Fruit fly (Drosophila melanogaster) whole organism, embryonic: ENCODE results near the gene Bx42.
A peak's percentile ranks its signal among the peaks of the same experiment; 100 is the strongest.

Source experiments
- Awh ChIP-seq: fragments of 200-800 bp; sonication (Bioruptor generic); IDR thresholded peaks from 2 replicates; pipeline ENCODE4, ENCODE4 v1.3.6; 2022; ENCODE audit warnings: missing biosample characterization, missing genetic modification characterization
- BEAF-32 ChIP-seq: fragments of 200-800 bp; sonication (Bioruptor generic); optimal IDR thresholded peaks from 3 replicates; lab custom pipeline; 2017; ENCODE audit warnings: missing biosample characterization, missing genetic modification characterization, mild to moderate bottlenecking, moderate library complexity, missing genetic modification reagents
- C15 ChIP-seq: fragments of 200-800 bp; sonication (Bioruptor generic); IDR thresholded peaks from 3 replicates; pipeline ENCODE4 v1.3.6; 2022; ENCODE audit warnings: missing biosample characterization, missing genetic modification characterization
- CG10147 ChIP-seq: fragments of 200-800 bp; sonication (Bioruptor generic); optimal IDR thresholded peaks from 2 replicates; lab custom pipeline; 2019; ENCODE audit warnings: missing biosample characterization, mild to moderate bottlenecking, missing genetic modification characterization, moderate library complexity
- CG10274 ChIP-seq: fragments of 200-800 bp; sonication (Bioruptor generic); optimal IDR thresholded peaks from 3 replicates; lab custom pipeline; 2017; ENCODE audit warnings: missing biosample characterization, mild to moderate bottlenecking, missing genetic modification characterization
- CG10462 ChIP-seq: fragments of 200-800 bp; sonication (Bioruptor generic); optimal IDR thresholded peaks from 2 replicates; lab custom pipeline; 2016; ENCODE audit warnings: missing biosample characterization, missing genetic modification characterization
- CG11504 ChIP-seq: fragments of 200-800 bp; sonication (Bioruptor generic); optimal IDR thresholded peaks from 3 replicates; lab custom pipeline; 2019; ENCODE audit warnings: missing biosample characterization, mild to moderate bottlenecking, missing genetic modification characterization, moderate library complexity
- CG14014 ChIP-seq: fragments of 200-800 bp; sonication (Bioruptor generic); IDR thresholded peaks from 2 replicates; pipeline ENCODE4 v1.3.6; 2022; ENCODE audit warnings: missing biosample characterization, missing genetic modification characterization
- CG14441 ChIP-seq: fragments of 200-800 bp; sonication (Bioruptor generic); IDR thresholded peaks from 2 replicates; pipeline ENCODE4 v1.3.6; 2022; ENCODE audit warnings: missing biosample characterization, missing genetic modification characterization
- CG14965 ChIP-seq: fragments of 200-800 bp; sonication (Bioruptor generic); optimal IDR thresholded peaks from 2 replicates; lab custom pipeline; 2016; ENCODE audit warnings: missing biosample characterization, missing genetic modification characterization, borderline replicate concordance
- CG15269 ChIP-seq: fragments of 200-800 bp; sonication (Bioruptor generic); optimal IDR thresholded peaks from 2 replicates; lab custom pipeline; 2018; ENCODE audit warnings: missing biosample characterization, mild to moderate bottlenecking, missing genetic modification characterization, moderate library complexity
- CG15514 ChIP-seq: fragments of 200-800 bp; sonication (Bioruptor generic); optimal IDR thresholded peaks from 3 replicates; lab custom pipeline; 2017; ENCODE audit warnings: missing biosample characterization, missing genetic modification characterization, mild to moderate bottlenecking, moderate library complexity, missing genetic modification reagents
- CG1603 ChIP-seq: fragments of 200-800 bp; sonication (Bioruptor generic); optimal IDR thresholded peaks from 2 replicates; lab custom pipeline; 2019; ENCODE audit warnings: missing biosample characterization, mild to moderate bottlenecking, missing genetic modification characterization, moderate library complexity
- CG17328 ChIP-seq: fragments of 200-800 bp; sonication (Bioruptor generic); IDR thresholded peaks from 2 replicates; pipeline ENCODE4 v1.3.6; 2022; ENCODE audit warnings: missing biosample characterization, missing genetic modification characterization
- CG31365 ChIP-seq: fragments of 200-800 bp; sonication (Bioruptor generic); optimal IDR thresholded peaks from 2 replicates; lab custom pipeline; 2018; ENCODE audit warnings: missing biosample characterization, mild to moderate bottlenecking, missing genetic modification characterization
- CG32532 ChIP-seq: fragments of 200-800 bp; sonication (Bioruptor generic); IDR thresholded peaks from 2 replicates; pipeline ENCODE4 v1.3.6; 2022; ENCODE audit warnings: missing biosample characterization, missing genetic modification characterization
- CG34422 ChIP-seq: fragments of 200-800 bp; sonication (Bioruptor generic); IDR thresholded peaks from 3 replicates; pipeline ENCODE4 v1.3.6; 2022; ENCODE audit warnings: missing biosample characterization, missing genetic modification characterization
- CG4820 ChIP-seq: fragments of 200-800 bp; sonication (Bioruptor generic); optimal IDR thresholded peaks from 3 replicates; lab custom pipeline; 2016; ENCODE audit warnings: missing biosample characterization, missing genetic modification characterization
- CG5180 ChIP-seq: fragments of 200-800 bp; sonication (Bioruptor generic); optimal IDR thresholded peaks from 3 replicates; lab custom pipeline; 2017; ENCODE audit warnings: missing biosample characterization, missing genetic modification characterization, mild to moderate bottlenecking, moderate library complexity, missing genetic modification reagents
- CG8089 ChIP-seq: fragments of 200-800 bp; sonication (Bioruptor generic); optimal IDR thresholded peaks from 3 replicates; lab custom pipeline; 2016; ENCODE audit warnings: missing biosample characterization, missing genetic modification characterization
- CG8290 ChIP-seq, 3 experiments: fragments of 200-800 bp; sonication (Bioruptor generic); optimal IDR thresholded peaks; 2 replicates each; lab custom pipeline; 2016 to 2019; ENCODE audit warnings: missing biosample characterization in 3 of 3, missing genetic modification characterization in 3 of 3, mild to moderate bottlenecking in 2 of 3, moderate library complexity in 1 of 3
- CG9932 ChIP-seq: fragments of 200-800 bp; sonication (Bioruptor generic); IDR thresholded peaks from 2 replicates; pipeline ENCODE4 v1.3.6; 2022; ENCODE audit warnings: missing biosample characterization, missing genetic modification characterization
- Drgx ChIP-seq: fragments of 200-800 bp; sonication (Bioruptor generic); IDR thresholded peaks from 2 replicates; pipeline ENCODE4 v1.3.6; 2022; ENCODE audit warnings: missing biosample characterization, missing genetic modification characterization
- H2.0 ChIP-seq: fragments of 200-800 bp; sonication (Bioruptor generic); IDR thresholded peaks from 2 replicates; pipeline ENCODE4 v1.3.6; 2022; ENCODE audit warnings: missing biosample characterization, missing genetic modification characterization
- HLH3B ChIP-seq: fragments of 200-800 bp; sonication (Bioruptor generic); IDR thresholded peaks from 2 replicates; pipeline ENCODE4 v1.3.6; 2022; ENCODE audit warnings: missing biosample characterization, missing genetic modification characterization
- Med ChIP-seq: fragments of 200-800 bp; sonication (Bioruptor generic); peaks from one replicate; lab custom pipeline; 2016; ENCODE audit warnings: missing biosample characterization, missing genetic modification characterization, mild to moderate bottlenecking, inconsistent platforms, moderate library complexity
- Mrtf ChIP-seq: fragments of 200-800 bp; sonication (Bioruptor generic); IDR thresholded peaks from 3 replicates; pipeline ENCODE4 v1.3.6; 2022; ENCODE audit warnings: missing biosample characterization, missing genetic modification characterization
- NFAT ChIP-seq: fragments of 200-800 bp; sonication (Bioruptor generic); IDR thresholded peaks from 2 replicates; pipeline ENCODE4 v1.3.6; 2022; ENCODE audit warnings: missing biosample characterization, missing genetic modification characterization
- Ptx1 ChIP-seq: fragments of 200-800 bp; sonication (Bioruptor generic); IDR thresholded peaks from 2 replicates; pipeline ENCODE4 v1.3.6; 2022; ENCODE audit warnings: missing biosample characterization, missing genetic modification characterization
- Rfx ChIP-seq: fragments of 200-800 bp; sonication (Bioruptor generic); IDR thresholded peaks from 2 replicates; pipeline ENCODE4 v1.3.6; 2022; ENCODE audit warnings: missing biosample characterization, missing genetic modification characterization
- Sox100B ChIP-seq: fragments of 200-800 bp; sonication (Bioruptor generic); optimal IDR thresholded peaks from 3 replicates; lab custom pipeline; 2018; ENCODE audit warnings: missing biosample characterization, mild to moderate bottlenecking, missing genetic modification characterization
- Usf ChIP-seq: fragments of 200-800 bp; sonication (Bioruptor generic); optimal IDR thresholded peaks from 2 replicates; lab custom pipeline; 2017; ENCODE audit warnings: missing genotype, missing biosample characterization, missing genetic modification characterization
- bbx ChIP-seq: fragments of 200-800 bp; sonication (Bioruptor generic); IDR thresholded peaks from 2 replicates; pipeline ENCODE4 v1.3.6; 2022; ENCODE audit warnings: missing biosample characterization, missing genetic modification characterization; ENCODE audit not compliant: partially characterized antibody
- bsh ChIP-seq, 2 experiments: fragments of 200-800 bp; sonication (Bioruptor generic); optimal IDR thresholded peaks; 2 replicates each; lab custom pipeline; 2017 to 2018; ENCODE audit warnings: mild to moderate bottlenecking in 2 of 2, missing biosample characterization in 2 of 2, missing genetic modification characterization in 2 of 2, moderate library complexity in 1 of 2
- btn ChIP-seq: fragments of 200-800 bp; sonication (Bioruptor generic); optimal IDR thresholded peaks from 2 replicates; lab custom pipeline; 2016; ENCODE audit warnings: missing biosample characterization, missing genetic modification characterization
- ci ChIP-seq: fragments of 200-800 bp; sonication (Bioruptor generic); IDR thresholded peaks from 3 replicates; pipeline ENCODE4 v1.3.6; 2022; ENCODE audit warnings: missing biosample characterization, missing genetic modification characterization
- dmrt99B ChIP-seq: fragments of 200-800 bp; sonication (Bioruptor generic); optimal IDR thresholded peaks from 2 replicates; lab custom pipeline; 2018; ENCODE audit warnings: missing biosample characterization, mild to moderate bottlenecking, missing genetic modification characterization, moderate library complexity
- fru ChIP-seq: fragments of >200 bp; optimal IDR thresholded peaks from 2 replicates; lab custom pipeline; 2017
- grau ChIP-seq: fragments of 200-800 bp; optimal IDR thresholded peaks from 3 replicates; lab custom pipeline; 2019; ENCODE audit warnings: missing biosample characterization, mild to moderate bottlenecking, missing genetic modification characterization, moderate library complexity
- gsb-n ChIP-seq: fragments of 200-800 bp; sonication (Bioruptor generic); optimal IDR thresholded peaks from 3 replicates; lab custom pipeline; 2018; ENCODE audit warnings: missing biosample characterization, mild to moderate bottlenecking, missing genetic modification characterization
- lilli ChIP-seq: fragments of 200-800 bp; sonication (Bioruptor generic); optimal IDR thresholded peaks from 3 replicates; lab custom pipeline; 2016; ENCODE audit warnings: missing biosample characterization, missing genetic modification characterization
- pan ChIP-seq, 4 experiments: fragments of >200 bp in 3 of 4; fragments of 200-800 bp in 1 of 4; sonication (Bioruptor generic) in 1 of 4; optimal IDR thresholded peaks in 3 of 4; IDR thresholded peaks in 1 of 4; 2 replicates each; pipeline versions ENCODE4 v1.3.6 to Lab custom; 2017 to 2022; ENCODE audit warnings: missing biosample characterization in 2 of 4, missing genetic modification characterization in 2 of 4, mixed read lengths in 1 of 4
- pzg ChIP-seq: fragments of 200-800 bp; sonication (Bioruptor generic); optimal IDR thresholded peaks from 3 replicates; lab custom pipeline; 2018; ENCODE audit warnings: missing biosample characterization, mild to moderate bottlenecking, missing genetic modification characterization, moderate library complexity
- row ChIP-seq: fragments of 200-800 bp; sonication (Bioruptor generic); IDR thresholded peaks from 3 replicates; pipeline ENCODE4 v1.3.6; 2022; ENCODE audit warnings: missing biosample characterization, missing genetic modification characterization
- sens ChIP-seq: fragments of 200-800 bp; sonication (Bioruptor generic); peaks from one replicate; lab custom pipeline; 2016; ENCODE audit warnings: missing biosample characterization, missing genetic modification characterization
- shn ChIP-seq: fragments of 200-800 bp; sonication (Bioruptor generic); optimal IDR thresholded peaks from 3 replicates; lab custom pipeline; 2016; ENCODE audit warnings: missing biosample characterization, missing genetic modification characterization
- slbo ChIP-seq: fragments of 200-800 bp; sonication (Bioruptor generic); IDR thresholded peaks from 2 replicates; pipeline ENCODE4 v1.3.6; 2022; ENCODE audit warnings: missing biosample characterization, missing genetic modification characterization
- vvl ChIP-seq: fragments of 200-800 bp; sonication (Bioruptor generic); IDR thresholded peaks from 2 replicates; pipeline ENCODE4 v1.3.6; 2022; ENCODE audit warnings: missing biosample characterization, missing genetic modification characterization
- zfh1 ChIP-seq: fragments of 200-800 bp; sonication (Bioruptor generic); IDR thresholded peaks from 3 replicates; pipeline ENCODE4 v1.3.6; 2022; ENCODE audit warnings: missing biosample characterization, missing genetic modification characterization

Bx42 gene

DNA sequence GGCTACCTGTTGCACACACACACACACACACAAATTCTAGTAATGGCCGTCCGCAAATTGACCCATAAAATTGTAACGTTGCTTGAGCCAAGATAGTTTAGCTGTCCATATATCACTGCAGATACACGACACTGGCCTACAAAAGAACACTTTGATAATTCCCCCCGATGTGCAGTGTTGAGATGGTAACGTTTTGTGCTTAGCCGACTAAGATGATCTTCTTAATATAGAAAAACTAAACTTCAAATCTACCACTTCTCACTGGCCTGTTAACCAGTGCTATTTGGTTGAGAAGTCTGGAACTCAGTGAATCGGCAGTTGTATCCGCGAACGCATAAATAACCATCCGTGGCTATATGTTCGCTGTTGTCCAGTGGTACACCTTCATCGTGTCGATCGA, 37.6 kb downstream of the Bx42 start:
- no peak for TF ChIP-seq CG10274 (GFP tag; lab: Kevin White, UChicago)
- TF ChIP-seq btn (GFP tag; lab: Kevin White, UChicago) = no peak
- no peak for TF ChIP-seq CG15514 (GFP tag; lab: Kevin White, UChicago)
- TF ChIP-seq CG8290 (GFP tag; optimal IDR thresholded peaks at IDR 0.05; lab: Kevin White, UChicago) = no peak
- peak in 1 of 2 experiments; percentile 66 for TF ChIP-seq CG8290 (tag; optimal IDR thresholded peaks at IDR 0.05; lab: Kevin White, UChicago)
- no peak for TF ChIP-seq CG14965 (GFP tag; lab: Kevin White, UChicago)
- peak; percentile 38; the same call in 1 of the 2 replicates for TF ChIP-seq CG32532
- 0 out of 3 replicates have a peak, but pooled peaks have one; percentile 29 for TF ChIP-seq C15
- TF ChIP-seq CG10462 (GFP tag; lab: Kevin White, UChicago) = no peak
- no peak for TF ChIP-seq BEAF-32
- TF ChIP-seq CG9932 (GFP tag; lab: Robert Waterston, UW) = peak; percentile 28; the same call in 1 of the 2 replicates
- peak; percentile 40 for TF ChIP-seq CG1603 (tag; lab: Kevin White, UChicago)
- no peak for TF ChIP-seq gsb-n (tag; lab: Kevin White, UChicago)
- peak; percentile 30 for TF ChIP-seq slbo (GFP tag; lab: Robert Waterston, UW)
- TF ChIP-seq fru (lab: Kevin White, UChicago) = no peak
- TF ChIP-seq pan (optimal IDR thresholded peaks at IDR 0.05; lab: Kevin White, UChicago) = no peak
- peak in 1 of 2 experiments; percentile 45 for TF ChIP-seq pan (GFP tag; optimal IDR thresholded peaks at IDR 0.05 in 1 of 2, IDR thresholded peaks at IDR 0.05 in 1 of 2)
- no peak for TF ChIP-seq CG14014
- peak; percentile 34; the same call in 1 of the 2 replicates for TF ChIP-seq Ptx1 (GFP tag; lab: Robert Waterston, UW)
- TF ChIP-seq CG17328 (GFP tag; lab: Robert Waterston, UW) = 0 out of 2 replicates have a peak, but pooled peaks have one; percentile 15
- 0 out of 2 replicates have a peak, but pooled peaks have one; percentile 16 for TF ChIP-seq Awh (GFP tag; lab: Robert Waterston, UW)
- 0 out of 3 replicates have a peak, but pooled peaks have one; percentile 31 for TF ChIP-seq ci (GFP tag; lab: Robert Waterston, UW)
- TF ChIP-seq CG5180 (GFP tag; lab: Kevin White, UChicago) = no peak
- 0 out of 3 replicates have a peak, but pooled peaks have one; percentile 44 for TF ChIP-seq Mrtf (GFP tag; lab: Robert Waterston, UW)
- no peak for TF ChIP-seq CG31365 (tag; lab: Kevin White, UChicago)
- TF ChIP-seq HLH3B = 0 out of 2 replicates have a peak, but pooled peaks have one; percentile 12
- TF ChIP-seq pzg = no peak
- peak; percentile 59 for TF ChIP-seq Rfx (GFP tag; lab: Robert Waterston, UW)
- TF ChIP-seq bsh (GFP tag; optimal IDR thresholded peaks at IDR 0.05; lab: Kevin White, UChicago) = peak in 1 of 2 experiments; percentile 34
- peak; percentile 38 for TF ChIP-seq sens
- TF ChIP-seq Usf (GFP tag; lab: Kevin White, UChicago) = no peak
- TF ChIP-seq CG8089 (GFP tag; lab: Kevin White, UChicago) = no peak
- TF ChIP-seq H2.0 (GFP tag; lab: Robert Waterston, UW) = 0 out of 2 replicates have a peak, but pooled peaks have one; percentile 29
- TF ChIP-seq CG15269 = no peak
- no peak for TF ChIP-seq CG4820 (GFP tag; lab: Kevin White, UChicago)
- peak; percentile 33; the same call in 2 of the 3 replicates for TF ChIP-seq row
- peak; percentile 77 for TF ChIP-seq Drgx (GFP tag; lab: Robert Waterston, UW)
- TF ChIP-seq CG14441 (GFP tag; lab: Robert Waterston, UW) = 0 out of 2 replicates have a peak, but pooled peaks have one; percentile 26
- TF ChIP-seq lilli = peak; percentile 7
- TF ChIP-seq CG10147 = no peak
- TF ChIP-seq shn (GFP tag; lab: Kevin White, UChicago) = no peak
- no peak for TF ChIP-seq dmrt99B (tag; lab: Kevin White, UChicago)
- no peak for TF ChIP-seq grau
- peak; percentile 88 for TF ChIP-seq Med (GFP tag; lab: Kevin White, UChicago)
- TF ChIP-seq zfh1 (GFP tag; lab: Robert Waterston, UW) = peak; percentile 51; the same call in 2 of the 3 replicates
- peak; percentile 38; the same call in 1 of the 2 replicates for TF ChIP-seq vvl (GFP tag; lab: Robert Waterston, UW)
- no peak for TF ChIP-seq Sox100B (GFP tag; lab: Kevin White, UChicago)
- TF ChIP-seq CG34422 (GFP tag; lab: Robert Waterston, UW) = no peak
- TF ChIP-seq CG11504 (tag; lab: Kevin White, UChicago) = peak; percentile 12
- peak; percentile 40; the same call in 1 of the 2 replicates for TF ChIP-seq NFAT (GFP tag; lab: Robert Waterston, UW)
- TF ChIP-seq bbx (GFP tag; lab: Robert Waterston, UW) = no peak
